Fruit fly (Drosophila melanogaster): ENCODE data around the gene CG2258.

- TF ChIP-seq cnc (optimal IDR thresholded peaks at IDR 0.05) (no peak), CG1620 (GFP tag; optimal IDR thresholded peaks at IDR 0.05) (no peak), Mnt (GFP tag; optimal IDR thresholded peaks at IDR 0.05) (no peak), CG11617 (GFP tag; optimal IDR thresholded peaks at IDR 0.05) (no peak), Hr96 (GFP tag; optimal IDR thresholded peaks at IDR 0.05) (no peak)
These were observed 24.3 kb upstream of the CG2258 start for dm6 chrX:8126149-8126548.
